Worm (Caenorhabditis elegans) whole organism, young adult: Measurements from ENCODE around the gene C17H11.4.

Experiments
- B0261.1 ChIP-seq: sonication (generic microtip); optimal IDR thresholded peaks from 2 replicates; lab custom pipeline; 2016; ENCODE audit warnings: mild to moderate bottlenecking, missing genetic modification characterization, moderate library complexity, missing compliant biosample characterization
- C17E4.6 ChIP-seq: fragments of 200-800 bp; sonication (Bioruptor generic); IDR thresholded peaks from 2 replicates; pipeline ENCODE4 v1.3.6; 2022; ENCODE audit warnings: missing genetic modification reagents, missing genetic modification characterization, missing compliant biosample characterization
- D2030.7 ChIP-seq: fragments of 200-800 bp; sonication (Bioruptor generic); IDR thresholded peaks from 2 replicates; pipeline ENCODE4 v1.3.6; 2022; ENCODE audit warnings: missing genetic modification reagents, missing genetic modification characterization, missing compliant biosample characterization
- F57A8.1 ChIP-seq: fragments of 200-800 bp; sonication (Bioruptor generic); optimal IDR thresholded peaks from 2 replicates; lab custom pipeline; 2018; ENCODE audit warnings: mild to moderate bottlenecking, missing genetic modification characterization, moderate library complexity, missing compliant biosample characterization
- Y56A3A.18 ChIP-seq: fragments of 200-800 bp; sonication (Bioruptor generic); IDR thresholded peaks from 2 replicates; pipeline ENCODE4 v1.3.6; 2022; ENCODE audit warnings: missing genetic modification reagents, missing genetic modification characterization, missing compliant biosample characterization
- aptf-2 ChIP-seq: fragments of 200-800 bp; sonication (Bioruptor generic); conservative IDR thresholded peaks from 2 replicates; pipeline ENCODE4 v1.3.6; 2022; ENCODE audit warnings: missing genetic modification reagents, missing genetic modification characterization, missing compliant biosample characterization
- aptf-3 ChIP-seq: fragments of 200-800 bp; sonication (Bioruptor generic); IDR thresholded peaks from 2 replicates; pipeline ENCODE4 v1.3.6; 2022; ENCODE audit warnings: missing genetic modification characterization, missing compliant biosample characterization
- attf-6 ChIP-seq: fragments of 200-800 bp; sonication (Bioruptor generic); IDR thresholded peaks from 2 replicates; pipeline ENCODE4 v1.3.6; 2022; ENCODE audit warnings: missing genetic modification reagents, missing genetic modification characterization, missing compliant biosample characterization
- bed-2 ChIP-seq: fragments of 200-800 bp; sonication (Bioruptor generic); IDR thresholded peaks from 2 replicates; pipeline ENCODE4 v1.3.6; 2022; ENCODE audit warnings: missing genetic modification reagents, missing genetic modification characterization, missing compliant biosample characterization
- ccch-3 ChIP-seq: fragments of 200-800 bp; sonication (Bioruptor generic); optimal IDR thresholded peaks from 2 replicates; lab custom pipeline; 2018; ENCODE audit warnings: mild to moderate bottlenecking, missing genetic modification characterization, missing compliant biosample characterization
- ceh-100 ChIP-seq: fragments of 200-800 bp; sonication (Bioruptor generic); IDR thresholded peaks from 2 replicates; pipeline ENCODE4 v1.3.6; 2022; ENCODE audit warnings: missing genetic modification reagents, missing genetic modification characterization, missing compliant biosample characterization
- ceh-40 ChIP-seq: fragments of 200-800 bp; sonication (Bioruptor generic); IDR thresholded peaks from 2 replicates; pipeline ENCODE4 v1.3.6; 2022; ENCODE audit warnings: missing genetic modification characterization, missing compliant biosample characterization
- ceh-58 ChIP-seq: fragments of 200-800 bp; sonication (Bioruptor generic); IDR thresholded peaks from 2 replicates; pipeline ENCODE4 v1.3.6; 2022; ENCODE audit warnings: missing genetic modification characterization, missing compliant biosample characterization
- ceh-79 ChIP-seq: sonication (generic microtip); optimal IDR thresholded peaks from 2 replicates; lab custom pipeline; 2017; ENCODE audit warnings: mild to moderate bottlenecking, missing genetic modification characterization, missing compliant biosample characterization
- ceh-91 ChIP-seq: fragments of 200-800 bp; sonication (Bioruptor generic); IDR thresholded peaks from 2 replicates; pipeline ENCODE4 v1.3.6; 2022; ENCODE audit warnings: missing genetic modification reagents, missing genetic modification characterization, missing compliant biosample characterization
- chd-7 ChIP-seq: sonication (generic microtip); optimal IDR thresholded peaks from 2 replicates; lab custom pipeline; 2016; ENCODE audit warnings: mild to moderate bottlenecking, missing genetic modification characterization, moderate library complexity, missing compliant biosample characterization
- die-1 ChIP-seq: sonication (generic microtip); optimal IDR thresholded peaks from 2 replicates; lab custom pipeline; 2016; ENCODE audit warnings: missing genotype, mild to moderate bottlenecking, missing genetic modification characterization, missing compliant biosample characterization
- dox-1 ChIP-seq: fragments of 200-800 bp; sonication (Bioruptor generic); IDR thresholded peaks from 2 replicates; pipeline ENCODE4 v1.3.6; 2022; ENCODE audit warnings: missing genetic modification reagents, missing genetic modification characterization, missing compliant biosample characterization
- him-1 ChIP-seq: sonication (generic microtip); optimal IDR thresholded peaks from 2 replicates; lab custom pipeline; 2016; ENCODE audit warnings: missing genotype, missing genetic modification reagents, missing genetic modification characterization, missing compliant biosample characterization
- hlh-26 ChIP-seq: fragments of 200-800 bp; sonication (Bioruptor generic); conservative IDR thresholded peaks from 2 replicates; pipeline ENCODE4 v1.3.6; 2022; ENCODE audit warnings: missing genetic modification reagents, missing genetic modification characterization, missing compliant biosample characterization
- hmg-1.2 ChIP-seq: fragments of 200-800 bp; sonication (Bioruptor generic); IDR thresholded peaks from 2 replicates; pipeline ENCODE4 v1.3.6; 2022; ENCODE audit warnings: missing genetic modification reagents, missing genetic modification characterization, missing compliant biosample characterization
- hrde-1 ChIP-seq: sonication (generic microtip); optimal IDR thresholded peaks from 2 replicates; lab custom pipeline; 2016; ENCODE audit warnings: missing genetic modification characterization, mild to moderate bottlenecking, missing compliant biosample characterization, moderate library complexity, missing genotype, missing genetic modification reagents, borderline replicate concordance
- lag-1 ChIP-seq: fragments of 200-800 bp; sonication (Bioruptor generic); IDR thresholded peaks from 2 replicates; pipeline ENCODE4 v1.3.6; 2022; ENCODE audit warnings: missing genetic modification reagents, missing genetic modification characterization, missing compliant biosample characterization
- lin-26 ChIP-seq: fragments of 200-800 bp; sonication (Bioruptor generic); IDR thresholded peaks from 2 replicates; pipeline ENCODE4 v1.3.6; 2022; ENCODE audit warnings: missing genetic modification reagents, missing genetic modification characterization, missing compliant biosample characterization
- madf-8 ChIP-seq: fragments of 200-800 bp; sonication (Bioruptor generic); conservative IDR thresholded peaks from 2 replicates; pipeline ENCODE4 v1.3.6; 2022; ENCODE audit warnings: missing genetic modification reagents, missing genetic modification characterization, missing compliant biosample characterization
- mes-4 ChIP-seq: sonication (generic microtip); optimal IDR thresholded peaks from 2 replicates; lab custom pipeline; 2016; ENCODE audit warnings: missing genotype, missing genetic modification characterization, missing compliant biosample characterization
- nfya-2 ChIP-seq: fragments of 200-800 bp; sonication (Bioruptor generic); IDR thresholded peaks from 2 replicates; pipeline ENCODE4 v1.3.6; 2022; ENCODE audit warnings: missing genetic modification reagents, missing genetic modification characterization, missing compliant biosample characterization
- nfyb-1 ChIP-seq: fragments of 200-800 bp; sonication (Bioruptor generic); IDR thresholded peaks from 2 replicates; pipeline ENCODE4 v1.3.6; 2022; ENCODE audit warnings: missing genetic modification reagents, missing genetic modification characterization, missing compliant biosample characterization
- nhr-120 ChIP-seq: fragments of 200-800 bp; sonication (Bioruptor generic); IDR thresholded peaks from 2 replicates; pipeline ENCODE4 v1.3.6; 2022; ENCODE audit warnings: missing genetic modification characterization, missing compliant biosample characterization
- nhr-90 ChIP-seq: sonication (generic microtip); optimal IDR thresholded peaks from 2 replicates; lab custom pipeline; 2016; ENCODE audit warnings: missing genotype, mild to moderate bottlenecking, missing genetic modification characterization, missing compliant biosample characterization
- rpc-1 ChIP-seq, 2 experiments: fragments of 150-350 bp in 1 of 2; sonication (generic microtip) in 1 of 2; optimal IDR thresholded peaks; 2 replicates each; lab custom pipeline; 2014 to 2018; ENCODE audit warnings: missing biosample characterization in 1 of 2, missing genetic modification characterization in 1 of 2, missing genetic modification reagents in 1 of 2, missing genotype in 1 of 2
- sdz-38 ChIP-seq: sonication (generic microtip); optimal IDR thresholded peaks from 2 replicates; lab custom pipeline; 2016; ENCODE audit warnings: missing genotype, missing genetic modification characterization, missing compliant biosample characterization
- snpc-1.1 ChIP-seq: sonication (generic microtip); optimal IDR thresholded peaks from 2 replicates; lab custom pipeline; 2017; ENCODE audit warnings: missing genetic modification characterization, mild to moderate bottlenecking, missing compliant biosample characterization, antibody characterized with exemption, moderate library complexity, missing genotype, missing genetic modification reagents; ENCODE audit not compliant: insufficient read depth
- snpc-1.3 ChIP-seq: sonication (generic microtip); optimal IDR thresholded peaks from 2 replicates; lab custom pipeline; 2017; ENCODE audit warnings: missing genetic modification characterization, mild to moderate bottlenecking, missing compliant biosample characterization, antibody characterized with exemption, moderate library complexity, missing genotype, missing genetic modification reagents; ENCODE audit not compliant: insufficient read depth
- snpc-3.4 ChIP-seq: sonication (generic microtip); optimal IDR thresholded peaks from 2 replicates; lab custom pipeline; 2017; ENCODE audit warnings: missing genetic modification characterization, mild to moderate bottlenecking, missing compliant biosample characterization, antibody characterized with exemption, moderate library complexity, missing genotype, missing genetic modification reagents
- snpc-4 ChIP-seq, 5 experiments: fragments of 150-350 bp in 1 of 5; sonication (generic microtip) in 4 of 5; optimal IDR thresholded peaks; 2 replicates each; lab custom pipeline; 2014 to 2018; ENCODE audit warnings: missing genetic modification characterization in 5 of 5, missing biosample characterization in 3 of 5, antibody characterized with exemption in 2 of 5, mild to moderate bottlenecking in 2 of 5, missing compliant biosample characterization in 2 of 5, missing genotype in 2 of 5, moderate library complexity in 2 of 5, missing genetic modification reagents in 1 of 5
- tbp1 ChIP-seq: fragments of 200-800 bp; sonication (Bioruptor generic); optimal IDR thresholded peaks from 2 replicates; lab custom pipeline; 2018; ENCODE audit warnings: mild to moderate bottlenecking, missing genetic modification characterization, missing compliant biosample characterization
- tbx-9 ChIP-seq: sonication (generic microtip); optimal IDR thresholded peaks from 2 replicates; lab custom pipeline; 2016; ENCODE audit warnings: borderline replicate concordance, missing genetic modification characterization, inconsistent platforms, missing compliant biosample characterization
- zfh-2 ChIP-seq: fragments of 200-800 bp; sonication (Bioruptor generic); conservative IDR thresholded peaks from 2 replicates; pipeline ENCODE4 v1.3.6; 2022; ENCODE audit warnings: missing genetic modification reagents, missing genetic modification characterization, missing compliant biosample characterization
- zim-3 ChIP-seq: sonication (generic microtip); optimal IDR thresholded peaks from 2 replicates; lab custom pipeline; 2017; ENCODE audit warnings: mild to moderate bottlenecking, missing genetic modification characterization, moderate library complexity, missing compliant biosample characterization
- ztf-18 ChIP-seq: sonication (generic microtip); optimal IDR thresholded peaks from 2 replicates; lab custom pipeline; 2016; ENCODE audit warnings: missing genotype, mild to moderate bottlenecking, missing genetic modification characterization, missing compliant biosample characterization
- ztf-25 ChIP-seq: fragments of 200-800 bp; sonication (Bioruptor generic); IDR thresholded peaks from 2 replicates; pipeline ENCODE4 v1.3.6; 2022; ENCODE audit warnings: missing genetic modification reagents, missing genetic modification characterization, missing compliant biosample characterization
- ztf-28 ChIP-seq: fragments of 200-800 bp; sonication (Bioruptor generic); IDR thresholded peaks from 2 replicates; pipeline ENCODE4 v1.3.6; 2022; ENCODE audit warnings: missing genetic modification reagents, missing genetic modification characterization, missing compliant biosample characterization
- ztf-3 ChIP-seq: fragments of 200-800 bp; sonication (Bioruptor generic); optimal IDR thresholded peaks from 2 replicates; lab custom pipeline; 2018; ENCODE audit warnings: mild to moderate bottlenecking, missing genetic modification characterization, missing compliant biosample characterization

Gene C17H11.4

ce11 chrX:8151409-8151808, 30.0 kb downstream of the C17H11.4 start:
- TF ChIP-seq aptf-3 (GFP tag; lab: Robert Waterston, UW) (no peak), ztf-18 (tag; lab: Kevin White, UChicago) (peak; percentile 36), B0261.1 (tag; lab: Kevin White, UChicago) (peak; percentile 70), Y56A3A.18 (GFP tag; lab: Robert Waterston, UW) (0 out of 2 replicates have a peak, but pooled peaks have one; percentile 37), D2030.7 (GFP tag; lab: Robert Waterston, UW) (peak; percentile 67), zfh-2 (0 out of 2 replicates have a peak, but pooled peaks have one; percentile 27), C17E4.6 (no peak), nfya-2 (GFP tag; lab: Robert Waterston, UW) (no peak), die-1 (peak; percentile 25), bed-2 (GFP tag; lab: Robert Waterston, UW) (no peak), hlh-26 (GFP tag; lab: Robert Waterston, UW) (no peak), ztf-28 (GFP tag; lab: Robert Waterston, UW) (no peak), ceh-79 (tag; lab: Kevin White, UChicago) (peak; percentile 10), ztf-25 (GFP tag; lab: Robert Waterston, UW) (no peak), nhr-90 (tag; lab: Kevin White, UChicago) (no peak), him-1 (peak; percentile 64), dox-1 (GFP tag; lab: Robert Waterston, UW) (peak; percentile 50; the same call in 1 of the 2 replicates), tbp1 (GFP tag; lab: Kevin White, UChicago) (peak; percentile 85), ceh-91 (GFP tag; lab: Robert Waterston, UW) (no peak), ccch-3 (GFP tag; lab: Kevin White, UChicago) (no peak), hmg-1.2 (GFP tag; lab: Robert Waterston, UW) (peak; percentile 39), ceh-40 (GFP tag; lab: Robert Waterston, UW) (no peak), zim-3 (tag; lab: Kevin White, UChicago) (no peak), lag-1 (GFP tag; lab: Robert Waterston, UW) (no peak), hrde-1 (tag; lab: Kevin White, UChicago) (no peak), rpc-1 (optimal IDR thresholded peaks at IDR 0.05; lab: Kevin White, UChicago) (peak; percentile 49), rpc-1 (tag; optimal IDR thresholded peaks at IDR 0.05; lab: Kevin White, UChicago) (peak; percentile 83), lin-26 (GFP tag; lab: Robert Waterston, UW) (peak; percentile 66; the same call in 1 of the 2 replicates), snpc-4 (GFP tag; optimal IDR thresholded peaks at IDR 0.05; lab: Kevin White, UChicago) (no peak), snpc-4 (tag; optimal IDR thresholded peaks at IDR 0.05; lab: Kevin White, UChicago) (peak in 1 of 4 experiments; percentile 53)
- TF ChIP-seq, all 124 proteins: peak for 14

- no peak for TF ChIP-seq snpc-3.4
- TF ChIP-seq C17E4.6, result no peak
Measured at ce11 chrX:8150621-8151020, 30.8 kb downstream of the C17H11.4 start, which contains the start of gene F22F1.2. F22F1.2 (minus strand) TSS chrX:8150721.

ce11 chrX:8148993-8149392, 32.4 kb downstream of the C17H11.4 start:
- no peak for TF ChIP-seq snpc-1.3 (tag; lab: Kevin White, UChicago)
- TF ChIP-seq die-1, result peak; percentile 50
- TF ChIP-seq ceh-100, result no peak
- 0 out of 2 replicates have a peak, but pooled peaks have one; percentile 7 for TF ChIP-seq dox-1 (GFP tag; lab: Robert Waterston, UW)
- TF ChIP-seq ztf-3 (GFP tag; lab: Kevin White, UChicago), result no peak
- TF ChIP-seq aptf-3 (GFP tag; lab: Robert Waterston, UW), result no peak
- no peak for TF ChIP-seq aptf-2 (GFP tag; lab: Robert Waterston, UW)
- TF ChIP-seq chd-7, result no peak
- TF ChIP-seq B0261.1 (tag; lab: Kevin White, UChicago), result peak; percentile 72
- no peak for TF ChIP-seq sdz-38 (tag; lab: Kevin White, UChicago)
- no peak for TF ChIP-seq ceh-58 (GFP tag; lab: Robert Waterston, UW)
- no peak for TF ChIP-seq snpc-1.1
- TF ChIP-seq tbx-9 (tag; lab: Kevin White, UChicago), result no peak
- no peak for TF ChIP-seq mes-4 (tag; lab: Kevin White, UChicago)
- no peak for TF ChIP-seq F57A8.1
- no peak for TF ChIP-seq madf-8 (GFP tag; lab: Robert Waterston, UW)
- TF ChIP-seq nfyb-1 (GFP tag; lab: Robert Waterston, UW), result no peak
- no peak for TF ChIP-seq nhr-120
- no peak for TF ChIP-seq attf-6 (GFP tag; lab: Robert Waterston, UW)
